Fruit fly (Drosophila melanogaster) whole organism, embryonic: Measurements from ENCODE around the gene bon.
A peak's percentile ranks its signal among the peaks of the same experiment; 100 is the strongest.

ENCODE experiments used
- B-H1 ChIP-seq: fragments of 200-800 bp; sonication (Bioruptor generic); IDR thresholded peaks from 3 replicates; pipeline ENCODE4 v1.3.6; 2022; ENCODE audit warnings: missing biosample characterization, missing genetic modification characterization
- BtbVII ChIP-seq: fragments of 200-800 bp; sonication (Bioruptor generic); optimal IDR thresholded peaks from 3 replicates; lab custom pipeline; 2017; ENCODE audit warnings: missing biosample characterization, mild to moderate bottlenecking, missing genetic modification characterization
- CG10147 ChIP-seq: fragments of 200-800 bp; sonication (Bioruptor generic); optimal IDR thresholded peaks from 2 replicates; lab custom pipeline; 2019; ENCODE audit warnings: missing biosample characterization, mild to moderate bottlenecking, missing genetic modification characterization, moderate library complexity
- CG11504 ChIP-seq: fragments of 200-800 bp; sonication (Bioruptor generic); optimal IDR thresholded peaks from 3 replicates; lab custom pipeline; 2019; ENCODE audit warnings: missing biosample characterization, mild to moderate bottlenecking, missing genetic modification characterization, moderate library complexity
- CG14710 ChIP-seq: fragments of 200-800 bp; sonication (Bioruptor generic); optimal IDR thresholded peaks from 3 replicates; lab custom pipeline; 2019; ENCODE audit warnings: missing biosample characterization, mild to moderate bottlenecking, missing genetic modification characterization, moderate library complexity
- CG16815 ChIP-seq: fragments of 200-800 bp; sonication (Bioruptor generic); optimal IDR thresholded peaks from 3 replicates; lab custom pipeline; 2017; ENCODE audit warnings: missing biosample characterization, mild to moderate bottlenecking, missing genetic modification characterization
- CG17361 ChIP-seq: fragments of 200-800 bp; sonication (Bioruptor generic); IDR thresholded peaks from 3 replicates; pipeline ENCODE4 v1.3.6; 2022; ENCODE audit warnings: missing biosample characterization, missing genetic modification characterization
- CG30431 ChIP-seq: fragments of 200-800 bp; sonication (Bioruptor generic); optimal IDR thresholded peaks from 2 replicates; lab custom pipeline; 2017; ENCODE audit warnings: missing biosample characterization, missing genetic modification characterization
- CG3163 ChIP-seq: fragments of 200-800 bp; sonication (Bioruptor generic); optimal IDR thresholded peaks from 3 replicates; lab custom pipeline; 2016; ENCODE audit warnings: missing biosample characterization, missing genetic modification characterization
- CG32772 ChIP-seq: fragments of 200-800 bp; sonication (Bioruptor generic); IDR thresholded peaks from 2 replicates; pipeline ENCODE4 v1.3.6; 2022; ENCODE audit warnings: missing biosample characterization, missing genetic modification characterization
- CG3726 ChIP-seq: fragments of 200-800 bp; sonication (Bioruptor generic); IDR thresholded peaks from 3 replicates; pipeline ENCODE4, ENCODE4 v1.3.6; 2022; ENCODE audit warnings: missing biosample characterization, missing genetic modification characterization
- CG4820 ChIP-seq: fragments of 200-800 bp; sonication (Bioruptor generic); optimal IDR thresholded peaks from 3 replicates; lab custom pipeline; 2016; ENCODE audit warnings: missing biosample characterization, missing genetic modification characterization
- CG5180 ChIP-seq: fragments of 200-800 bp; sonication (Bioruptor generic); optimal IDR thresholded peaks from 3 replicates; lab custom pipeline; 2017; ENCODE audit warnings: missing biosample characterization, missing genetic modification characterization, mild to moderate bottlenecking, moderate library complexity, missing genetic modification reagents
- CG6689 ChIP-seq: fragments of 200-800 bp; sonication (Bioruptor generic); IDR thresholded peaks from 2 replicates; pipeline ENCODE4 v1.3.6; 2022; ENCODE audit warnings: missing biosample characterization, missing genetic modification characterization
- CG6813 ChIP-seq: fragments of 200-800 bp; sonication (Bioruptor generic); optimal IDR thresholded peaks from 2 replicates; lab custom pipeline; 2017; ENCODE audit warnings: missing biosample characterization, missing genetic modification characterization, mild to moderate bottlenecking, moderate library complexity, missing genetic modification reagents
- CG8290 ChIP-seq, 3 experiments: fragments of 200-800 bp; sonication (Bioruptor generic); optimal IDR thresholded peaks; 2 replicates each; lab custom pipeline; 2016 to 2019; ENCODE audit warnings: missing biosample characterization in 3 of 3, missing genetic modification characterization in 3 of 3, mild to moderate bottlenecking in 2 of 3, moderate library complexity in 1 of 3
- CG8388 ChIP-seq: fragments of 200-800 bp; sonication (Bioruptor generic); optimal IDR thresholded peaks from 2 replicates; lab custom pipeline; 2019; ENCODE audit warnings: missing biosample characterization, mild to moderate bottlenecking, missing genetic modification characterization, moderate library complexity
- CG9215 ChIP-seq: fragments of 200-800 bp; sonication (Bioruptor generic); IDR thresholded peaks from 2 replicates; pipeline ENCODE4 v1.3.6; 2022; ENCODE audit warnings: missing biosample characterization, missing genetic modification characterization
- CG9797 ChIP-seq: fragments of 200-800 bp; sonication (Bioruptor generic); optimal IDR thresholded peaks from 3 replicates; lab custom pipeline; 2018; ENCODE audit warnings: missing biosample characterization, mild to moderate bottlenecking, missing genetic modification characterization
- Dp ChIP-seq: fragments of 200-800 bp; sonication (Bioruptor generic); optimal IDR thresholded peaks from 2 replicates; lab custom pipeline; 2018; ENCODE audit warnings: missing biosample characterization, mild to moderate bottlenecking, missing genetic modification characterization, moderate library complexity
- H15 ChIP-seq: fragments of 200-800 bp; sonication (Bioruptor generic); IDR thresholded peaks from 3 replicates; pipeline ENCODE4 v1.3.6; 2022; ENCODE audit warnings: missing biosample characterization, missing genetic modification characterization
- Hr51 ChIP-seq, 2 experiments: fragments of 200-800 bp; sonication (Bioruptor generic); optimal IDR thresholded peaks; 2 replicates in 1 of 2; 3 replicates in 1 of 2; lab custom pipeline; 2016 to 2018; ENCODE audit warnings: missing biosample characterization in 2 of 2, missing genetic modification characterization in 2 of 2, mild to moderate bottlenecking in 1 of 2, moderate library complexity in 1 of 2
- Hsf ChIP-seq: fragments of 200-800 bp; sonication (Bioruptor generic); optimal IDR thresholded peaks from 3 replicates; lab custom pipeline; 2016; ENCODE audit warnings: missing biosample characterization, missing genetic modification characterization
- Neu2 ChIP-seq: fragments of 200-800 bp; sonication (Bioruptor generic); optimal IDR thresholded peaks from 3 replicates; lab custom pipeline; 2016; ENCODE audit warnings: missing biosample characterization, missing genetic modification characterization, borderline replicate concordance
- Oli ChIP-seq: fragments of 200-800 bp; sonication (Bioruptor generic); optimal IDR thresholded peaks from 2 replicates; lab custom pipeline; 2018; ENCODE audit warnings: missing biosample characterization, mild to moderate bottlenecking, missing genetic modification characterization, moderate library complexity
- PHDP ChIP-seq: fragments of 200-800 bp; sonication (Bioruptor generic); optimal IDR thresholded peaks from 3 replicates; lab custom pipeline; 2018; ENCODE audit warnings: missing biosample characterization, mild to moderate bottlenecking, missing genetic modification characterization, moderate library complexity
- Spps ChIP-seq: fragments of 200-800 bp; sonication (Bioruptor generic); optimal IDR thresholded peaks from 2 replicates; lab custom pipeline; 2018; ENCODE audit warnings: missing biosample characterization, mild to moderate bottlenecking, missing genetic modification characterization
- Stat92E ChIP-seq, 3 experiments: fragments of >200 bp in 2 of 3; fragments of 200-800 bp in 1 of 3; sonication (Bioruptor generic) in 1 of 3; optimal IDR thresholded peaks; 2 replicates each; lab custom pipeline; 2017 to 2019; ENCODE audit warnings: missing biosample characterization in 3 of 3, missing genetic modification characterization in 3 of 3, mild to moderate bottlenecking in 1 of 3, moderate library complexity in 1 of 3
- abd-A ChIP-seq: fragments of 200-800 bp; sonication (Bioruptor generic); optimal IDR thresholded peaks from 3 replicates; lab custom pipeline; 2019; ENCODE audit warnings: missing biosample characterization, mild to moderate bottlenecking, missing genetic modification characterization, moderate library complexity
- ase ChIP-seq: fragments of 200-800 bp; sonication (Bioruptor generic); IDR thresholded peaks from 3 replicates; pipeline ENCODE4 v1.3.6; 2022; ENCODE audit warnings: missing biosample characterization, missing genetic modification characterization
- cato ChIP-seq: fragments of 200-800 bp; sonication (Bioruptor generic); optimal IDR thresholded peaks from 2 replicates; lab custom pipeline; 2016; ENCODE audit warnings: missing biosample characterization, missing genetic modification characterization, borderline replicate concordance
- cg ChIP-seq: fragments of 200-800 bp; sonication (Bioruptor generic); optimal IDR thresholded peaks from 3 replicates; lab custom pipeline; 2019; ENCODE audit warnings: missing biosample characterization, mild to moderate bottlenecking, missing genetic modification characterization, moderate library complexity
- dati ChIP-seq: fragments of 200-800 bp; sonication (Bioruptor generic); IDR thresholded peaks from 2 replicates; pipeline ENCODE4 v1.3.6; 2022; ENCODE audit warnings: missing biosample characterization, missing genetic modification characterization
- dpn ChIP-seq, 2 experiments: fragments of 200-800 bp; sonication (Bioruptor generic); optimal IDR thresholded peaks; 3 replicates each; lab custom pipeline; 2016; ENCODE audit warnings: missing biosample characterization in 2 of 2, missing genetic modification characterization in 2 of 2
- dysf ChIP-seq: fragments of 200-800 bp; sonication (Bioruptor generic); IDR thresholded peaks from 3 replicates; pipeline ENCODE4 v1.3.6; 2022; ENCODE audit warnings: missing biosample characterization, missing genetic modification characterization
- emc ChIP-seq: fragments of 200-800 bp; sonication (Bioruptor generic); optimal IDR thresholded peaks from 2 replicates; lab custom pipeline; 2016; ENCODE audit warnings: missing biosample characterization, missing genetic modification characterization
- fd102C ChIP-seq: fragments of 200-800 bp; sonication (Bioruptor generic); optimal IDR thresholded peaks from 2 replicates; lab custom pipeline; 2018; ENCODE audit warnings: missing biosample characterization, mild to moderate bottlenecking, missing genetic modification characterization, moderate library complexity
- fd3F ChIP-seq: fragments of 200-800 bp; sonication (Bioruptor generic); optimal IDR thresholded peaks from 2 replicates; lab custom pipeline; 2018; ENCODE audit warnings: missing biosample characterization, mild to moderate bottlenecking, missing genetic modification characterization, moderate library complexity
- her ChIP-seq: fragments of 200-800 bp; sonication (Bioruptor generic); optimal IDR thresholded peaks from 2 replicates; lab custom pipeline; 2016; ENCODE audit warnings: missing biosample characterization, missing genetic modification characterization
- hkb ChIP-seq, 2 experiments: fragments of 200-800 bp in 1 of 2; fragments of >200 bp in 1 of 2; sonication (Bioruptor generic) in 1 of 2; IDR thresholded peaks in 1 of 2; optimal IDR thresholded peaks in 1 of 2; 2 replicates each; pipeline versions ENCODE4 v1.3.6 to Lab custom; 2017 to 2022; ENCODE audit warnings: missing biosample characterization in 1 of 2, missing genetic modification characterization in 1 of 2
- lola ChIP-seq, 3 experiments: fragments of >200 bp in 2 of 3; fragments of 200-800 bp in 1 of 3; sonication (Bioruptor generic) in 1 of 3; optimal IDR thresholded peaks; 2 replicates each; lab custom pipeline; 2017 to 2019; ENCODE audit warnings: missing biosample characterization in 3 of 3, missing genetic modification characterization in 3 of 3, mild to moderate bottlenecking in 1 of 3, moderate library complexity in 1 of 3
- phol ChIP-seq: fragments of 200-800 bp; sonication (Bioruptor generic); optimal IDR thresholded peaks from 3 replicates; lab custom pipeline; 2018; ENCODE audit warnings: missing biosample characterization, mild to moderate bottlenecking, missing genetic modification characterization, moderate library complexity
- row ChIP-seq: fragments of 200-800 bp; sonication (Bioruptor generic); IDR thresholded peaks from 3 replicates; pipeline ENCODE4 v1.3.6; 2022; ENCODE audit warnings: missing biosample characterization, missing genetic modification characterization
- sens ChIP-seq: fragments of 200-800 bp; sonication (Bioruptor generic); peaks from one replicate; lab custom pipeline; 2016; ENCODE audit warnings: missing biosample characterization, missing genetic modification characterization
- slou ChIP-seq: fragments of 200-800 bp; sonication (Bioruptor generic); optimal IDR thresholded peaks from 3 replicates; lab custom pipeline; 2016; ENCODE audit warnings: missing biosample characterization, missing genetic modification characterization
- sna ChIP-seq: fragments of 200-800 bp; sonication (Bioruptor generic); IDR thresholded peaks from 2 replicates; pipeline ENCODE4 v1.3.6; 2022; ENCODE audit warnings: missing biosample characterization, missing genetic modification characterization; ENCODE audit not compliant: partially characterized antibody
- trem ChIP-seq: fragments of 200-800 bp; optimal IDR thresholded peaks from 3 replicates; lab custom pipeline; 2019; ENCODE audit warnings: missing biosample characterization, mild to moderate bottlenecking, missing genetic modification characterization, moderate library complexity
- wdn ChIP-seq: fragments of 200-800 bp; sonication (Bioruptor generic); IDR thresholded peaks from 2 replicates; pipeline ENCODE4 v1.3.6; 2022; ENCODE audit warnings: missing biosample characterization, missing genetic modification characterization

The bon gene

DNA sequence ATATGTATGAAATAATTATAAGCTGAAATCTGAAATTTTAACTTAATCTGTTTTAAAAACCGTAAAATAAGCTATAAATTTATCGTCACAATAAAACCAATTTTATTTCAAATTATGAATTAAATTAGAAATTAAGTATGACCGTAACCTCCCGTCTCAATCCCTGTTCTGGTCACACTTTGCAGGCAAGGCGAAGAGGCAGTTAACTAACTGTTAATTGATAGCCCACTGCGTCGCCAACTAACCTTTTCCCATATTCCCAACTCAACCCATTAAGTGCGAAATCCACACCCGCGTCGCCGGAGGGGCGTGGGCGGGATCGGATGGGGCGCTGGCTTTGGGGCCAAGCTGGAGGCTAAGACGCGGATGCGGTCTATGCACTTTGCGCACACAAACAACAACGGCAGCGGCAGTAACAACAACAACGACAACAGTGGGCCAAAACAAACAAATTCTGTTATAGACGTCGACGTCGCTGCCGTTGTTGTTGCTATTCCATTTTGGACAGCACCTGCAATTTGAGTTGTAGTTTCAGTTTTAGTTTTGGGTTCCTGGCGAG is 32.2 kb upstream of the bon start, which contains the start of gene CG5191 (continued):
- TF ChIP-seq lola (GFP tag; optimal IDR thresholded peaks at IDR 0.05; lab: Kevin White, UChicago) (peak in 1 of 3 experiments; percentile 23), CG10147 (GFP tag; lab: Kevin White, UChicago) (no peak), trem (tag; lab: Kevin White, UChicago) (no peak), sens (GFP tag; lab: Kevin White, UChicago) (peak; percentile 41), hkb (optimal IDR thresholded peaks at IDR 0.05; lab: Kevin White, UChicago) (no peak), hkb (GFP tag; IDR thresholded peaks at IDR 0.05; lab: Robert Waterston, UW) (no peak), CG3163 (no peak), CG9215 (GFP tag; lab: Robert Waterston, UW) (no peak), Spps (no peak), phol (tag; lab: Kevin White, UChicago) (peak; percentile 30), fd102C (no peak), Neu2 (GFP tag; lab: Kevin White, UChicago) (no peak), CG8388 (GFP tag; lab: Kevin White, UChicago) (no peak), Hsf (no peak), Dp (no peak), CG16815 (GFP tag; lab: Kevin White, UChicago) (no peak), CG6813 (GFP tag; lab: Kevin White, UChicago) (no peak), wdn (GFP tag; lab: Robert Waterston, UW) (no peak), Oli (tag; lab: Kevin White, UChicago) (no peak), her (GFP tag; lab: Kevin White, UChicago) (no peak), PHDP (no peak), CG17361 (0 out of 3 replicates have a peak, but pooled peaks have one; percentile 15), H15 (GFP tag; lab: Robert Waterston, UW) (no peak), dpn (GFP tag; optimal IDR thresholded peaks at IDR 0.05; lab: Kevin White, UChicago) (no peak), dysf (GFP tag; lab: Robert Waterston, UW) (no peak), CG9797 (GFP tag; lab: Kevin White, UChicago) (peak; percentile 29), cg (GFP tag; lab: Kevin White, UChicago) (peak; percentile 12), Hr51 (GFP tag; optimal IDR thresholded peaks at IDR 0.05; lab: Kevin White, UChicago) (peak in 1 of 2 experiments; percentile 12), CG30431 (GFP tag; lab: Kevin White, UChicago) (no peak), CG4820 (GFP tag; lab: Kevin White, UChicago) (no peak), cato (GFP tag; lab: Kevin White, UChicago) (no peak), CG6689 (GFP tag; lab: Robert Waterston, UW) (no peak), slou (GFP tag; lab: Kevin White, UChicago) (no peak), CG14710 (tag; lab: Kevin White, UChicago) (peak; percentile 1), sna (GFP tag; lab: Robert Waterston, UW) (peak; percentile 51; the same call in 1 of the 2 replicates), CG11504 (tag; lab: Kevin White, UChicago) (peak; percentile 33), ase (GFP tag; lab: Robert Waterston, UW) (no peak), CG8290 (GFP tag; optimal IDR thresholded peaks at IDR 0.05; lab: Kevin White, UChicago) (no peak), CG8290 (tag; optimal IDR thresholded peaks at IDR 0.05; lab: Kevin White, UChicago) (peak in 1 of 2 experiments; percentile 43), CG3726 (GFP tag; lab: Robert Waterston, UW) (no peak), CG5180 (GFP tag; lab: Kevin White, UChicago) (no peak), B-H1 (0 out of 3 replicates have a peak, but pooled peaks have one; percentile 6), Stat92E (GFP tag; optimal IDR thresholded peaks at IDR 0.05; lab: Kevin White, UChicago) (peak in 1 of 3 experiments; percentile 20), dati (no peak), fd3F (GFP tag; lab: Kevin White, UChicago) (no peak), CG32772 (no peak), BtbVII (GFP tag; lab: Kevin White, UChicago) (no peak), abd-A (tag; lab: Kevin White, UChicago) (peak; percentile 34), emc (GFP tag; lab: Kevin White, UChicago) (no peak), row (GFP tag; lab: Robert Waterston, UW) (peak; percentile 77)
